Worm (Caenorhabditis elegans) whole organism, L3 larva: ENCODE measurements around the gene atf-4.
A peak's percentile ranks its signal among the peaks of the same experiment; 100 is the strongest.

ENCODE experiments used
- ZK546.5 ChIP-seq: sonication (generic microtip); optimal IDR thresholded peaks from 2 replicates; lab custom pipeline; 2017; ENCODE audit warnings: missing biosample characterization, missing genetic modification characterization
- aly-2 ChIP-seq: fragments of 150-350 bp; optimal IDR thresholded peaks from 2 replicates; lab custom pipeline; 2014; ENCODE audit warnings: missing biosample characterization, missing genetic modification characterization
- ceh-16 ChIP-seq: sonication (generic microtip); optimal IDR thresholded peaks from 2 replicates; lab custom pipeline; 2017; ENCODE audit warnings: missing biosample characterization, missing genetic modification characterization
- ceh-82 ChIP-seq: fragments of 150-350 bp; optimal IDR thresholded peaks from 2 replicates; lab custom pipeline; 2014; ENCODE audit warnings: missing biosample characterization, missing genetic modification characterization
- ceh-9 ChIP-seq: sonication (generic microtip); optimal IDR thresholded peaks from 2 replicates; lab custom pipeline; 2018; ENCODE audit warnings: missing biosample characterization, missing genetic modification characterization
- daf-12 ChIP-seq: fragments of 150-350 bp; optimal IDR thresholded peaks from 2 replicates; lab custom pipeline; 2014; ENCODE audit warnings: missing biosample characterization, missing genetic modification reagents, missing genetic modification characterization
- egl-27 ChIP-seq: sonication (generic microtip); optimal IDR thresholded peaks from 4 replicates; lab custom pipeline; 2017; ENCODE audit warnings: missing biosample characterization, missing genetic modification reagents, missing genetic modification characterization
- egl-5 ChIP-seq: fragments of 150-350 bp; optimal IDR thresholded peaks from 2 replicates; lab custom pipeline; 2017; ENCODE audit warnings: missing biosample characterization, missing genetic modification reagents, missing genetic modification characterization, inconsistent platforms
- elt-1 ChIP-seq: fragments of 150-350 bp; optimal IDR thresholded peaks from 2 replicates; lab custom pipeline; 2014; ENCODE audit warnings: missing biosample characterization, missing genetic modification characterization
- elt-2 ChIP-seq: sonication (generic microtip); optimal IDR thresholded peaks from 2 replicates; lab custom pipeline; 2016; ENCODE audit warnings: missing genetic modification reagents, mild to moderate bottlenecking, missing genetic modification characterization, missing compliant biosample characterization
- eor-1 ChIP-seq, 2 experiments: fragments of 150-350 bp; optimal IDR thresholded peaks; 2 replicates each; lab custom pipeline; 2014 to 2018; ENCODE audit warnings: missing biosample characterization in 2 of 2, missing genetic modification characterization in 2 of 2
- fos-1 ChIP-seq: fragments of 150-350 bp; optimal IDR thresholded peaks from 2 replicates; lab custom pipeline; 2014; ENCODE audit warnings: missing biosample characterization, missing genetic modification characterization
- hmg-11 ChIP-seq: sonication (generic microtip); optimal IDR thresholded peaks from 2 replicates; lab custom pipeline; 2016; ENCODE audit warnings: missing genetic modification characterization, missing compliant biosample characterization
- jun-1 ChIP-seq: fragments of 150-350 bp; optimal IDR thresholded peaks from 2 replicates; lab custom pipeline; 2014; ENCODE audit warnings: missing biosample characterization, missing genetic modification reagents, missing genetic modification characterization
- lsy-12 ChIP-seq: sonication (generic microtip); optimal IDR thresholded peaks from 2 replicates; lab custom pipeline; 2016; ENCODE audit warnings: mild to moderate bottlenecking, missing genetic modification characterization, missing compliant biosample characterization
- mdl-1 ChIP-seq: fragments of 150-350 bp; optimal IDR thresholded peaks from 2 replicates; lab custom pipeline; 2014; ENCODE audit warnings: missing biosample characterization, missing genetic modification characterization
- nfya-1 ChIP-seq: sonication (generic microtip); optimal IDR thresholded peaks from 2 replicates; lab custom pipeline; 2017; ENCODE audit warnings: missing genetic modification characterization, mild to moderate bottlenecking, missing compliant biosample characterization, antibody characterized with exemption, moderate library complexity; ENCODE audit not compliant: insufficient read depth
- nhr-11 ChIP-seq: fragments of 150-350 bp; optimal IDR thresholded peaks from 2 replicates; lab custom pipeline; 2014; ENCODE audit warnings: missing biosample characterization, missing genetic modification characterization
- nhr-12 ChIP-seq: fragments of 150-350 bp; optimal IDR thresholded peaks from 2 replicates; lab custom pipeline; 2014; ENCODE audit warnings: missing biosample characterization, missing genetic modification characterization
- nhr-23 ChIP-seq: fragments of 150-350 bp; optimal IDR thresholded peaks from 2 replicates; lab custom pipeline; 2014; ENCODE audit warnings: missing biosample characterization, missing genetic modification reagents, missing genetic modification characterization
- nhr-25 ChIP-seq: sonication (generic microtip); optimal IDR thresholded peaks from 2 replicates; lab custom pipeline; 2017; ENCODE audit warnings: missing biosample characterization, missing genetic modification characterization
- nhr-43 ChIP-seq: sonication (generic microtip); optimal IDR thresholded peaks from 2 replicates; lab custom pipeline; 2016; ENCODE audit warnings: mild to moderate bottlenecking, missing genetic modification characterization, missing compliant biosample characterization; ENCODE audit not compliant: poor library complexity, severe bottlenecking
- nhr-67 ChIP-seq: fragments of 150-350 bp; optimal IDR thresholded peaks from 2 replicates; lab custom pipeline; 2014; ENCODE audit warnings: missing biosample characterization, missing genetic modification characterization
- nhr-76 ChIP-seq: fragments of 150-350 bp; sonication (generic microtip); optimal IDR thresholded peaks from 5 replicates; lab custom pipeline; 2014; ENCODE audit warnings: missing biosample characterization, missing genetic modification characterization
- nhr-77 ChIP-seq: fragments of 150-350 bp; optimal IDR thresholded peaks from 2 replicates; lab custom pipeline; 2014; ENCODE audit warnings: missing biosample characterization, missing genetic modification characterization
- pqm-1 ChIP-seq: fragments of 150-350 bp; optimal IDR thresholded peaks from 2 replicates; lab custom pipeline; 2017; ENCODE audit warnings: missing biosample characterization, missing genetic modification characterization, inconsistent platforms
- sea-2 ChIP-seq: fragments of 150-350 bp; sonication (generic microtip); optimal IDR thresholded peaks from 4 replicates; lab custom pipeline; 2014; ENCODE audit warnings: missing biosample characterization, missing genetic modification reagents, missing genetic modification characterization
- skn-1 ChIP-seq: fragments of 150-350 bp; optimal IDR thresholded peaks from 2 replicates; lab custom pipeline; 2014; ENCODE audit warnings: missing biosample characterization, missing genetic modification characterization
- snpc-4 ChIP-seq: fragments of 150-350 bp; optimal IDR thresholded peaks from 2 replicates; lab custom pipeline; 2014; ENCODE audit warnings: missing biosample characterization, missing genetic modification characterization
- tbx-2 ChIP-seq: sonication (generic microtip); optimal IDR thresholded peaks from 2 replicates; lab custom pipeline; 2016; ENCODE audit warnings: mild to moderate bottlenecking, missing genetic modification characterization, missing compliant biosample characterization
- unc-39 ChIP-seq: sonication (generic microtip); optimal IDR thresholded peaks from 4 replicates; lab custom pipeline; 2017; ENCODE audit warnings: missing biosample characterization, missing genetic modification characterization
- unc-62 ChIP-seq: fragments of 150-350 bp; sonication (generic microtip); optimal IDR thresholded peaks from 4 replicates; lab custom pipeline; 2014; ENCODE audit warnings: missing biosample characterization, missing genetic modification reagents, missing genetic modification characterization
- ztf-11 ChIP-seq: fragments of 150-350 bp; optimal IDR thresholded peaks from 2 replicates; lab custom pipeline; 2014; ENCODE audit warnings: missing biosample characterization, missing genetic modification characterization
- ztf-4 ChIP-seq: fragments of 150-350 bp; optimal IDR thresholded peaks from 2 replicates; lab custom pipeline; 2014; ENCODE audit warnings: missing biosample characterization, missing genetic modification characterization

The atf-4 gene

DNA sequence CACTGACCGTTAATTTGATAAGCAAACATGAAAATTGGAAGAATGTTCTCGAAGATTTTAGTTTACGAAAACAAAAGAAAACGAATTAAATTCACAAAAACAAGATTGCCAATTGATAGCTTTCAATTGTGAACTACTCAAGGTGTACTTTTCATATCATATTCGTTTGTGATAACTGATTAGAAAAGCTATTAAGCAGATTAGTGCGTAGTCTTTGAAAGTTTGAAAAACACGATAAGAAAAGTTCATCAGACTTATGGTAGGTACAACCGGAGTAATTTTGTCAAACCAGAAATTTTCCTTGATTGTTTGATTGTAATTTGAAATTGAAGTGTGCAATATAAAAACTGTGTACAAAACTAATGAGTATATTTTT is 23.1 kb downstream of the atf-4 start:
- TF ChIP-seq elt-2 (tag; lab: Kevin White, UChicago) (peak; percentile 72), nhr-25 (peak; percentile 41), ZK546.5 (no peak), nhr-12 (no peak), nhr-43 (tag; lab: Kevin White, UChicago) (no peak), eor-1 (tag; optimal IDR thresholded peaks at IDR 0.05; lab: Kevin White, UChicago) (no peak), aly-2 (no peak), nfya-1 (tag; lab: Kevin White, UChicago) (no peak), pqm-1 (tag; lab: Kevin White, UChicago) (peak; percentile 36), tbx-2 (tag; lab: Kevin White, UChicago) (no peak), hmg-11 (no peak), daf-12 (no peak), nhr-77 (tag; lab: Kevin White, UChicago) (no peak), elt-1 (tag; lab: Kevin White, UChicago) (no peak), egl-27 (tag; lab: Kevin White, UChicago) (no peak), mdl-1 (no peak)

DNA sequence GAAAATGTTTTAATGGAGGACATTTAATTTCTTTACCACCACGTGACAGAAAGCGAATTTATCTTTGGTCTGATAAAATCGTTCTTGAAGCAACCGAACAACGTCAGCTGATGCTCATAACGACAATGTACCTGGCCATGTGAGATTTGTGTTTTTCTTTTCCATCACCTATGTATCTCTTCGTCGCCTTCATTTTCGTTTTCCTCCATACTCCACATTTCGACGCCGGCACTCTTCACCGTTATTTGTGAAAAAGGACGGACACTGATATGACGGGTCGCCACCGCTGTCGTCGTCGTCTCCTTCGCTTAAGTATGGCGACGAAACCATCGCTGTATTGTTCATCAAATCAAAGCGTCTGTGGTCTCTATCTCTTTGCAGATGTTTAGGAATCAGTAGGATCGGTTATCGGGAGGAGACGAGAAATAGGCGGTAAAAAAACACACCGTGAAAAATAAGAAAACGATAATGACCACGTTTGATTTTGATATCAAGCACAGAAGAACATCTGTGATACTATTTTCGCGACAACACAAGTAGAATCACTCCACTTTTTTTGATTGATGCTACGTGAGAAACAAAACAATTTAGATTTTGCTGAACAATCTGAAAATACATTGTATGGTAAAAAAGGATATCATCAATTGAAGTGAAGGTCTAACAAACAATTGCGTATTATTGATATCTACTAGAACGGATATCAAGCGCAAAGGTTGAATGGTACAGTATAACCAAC is 23.6 kb downstream of the atf-4 start:
- peak; percentile 49 for TF ChIP-seq mdl-1
- no peak for TF ChIP-seq snpc-4
- peak; percentile 66 for TF ChIP-seq nhr-25
- TF ChIP-seq elt-2 (tag; lab: Kevin White, UChicago): peak; percentile 58
- TF ChIP-seq unc-39 (tag; lab: Kevin White, UChicago): no peak
- TF ChIP-seq nfya-1 (tag; lab: Kevin White, UChicago): peak; percentile 15
- TF ChIP-seq jun-1: peak; percentile 9
- TF ChIP-seq nhr-23: peak; percentile 23
- peak; percentile 59 for TF ChIP-seq nhr-43 (tag; lab: Kevin White, UChicago)
- no peak for TF ChIP-seq eor-1 (tag; optimal IDR thresholded peaks at IDR 0.05; lab: Kevin White, UChicago)
- no peak for TF ChIP-seq hmg-11

DNA sequence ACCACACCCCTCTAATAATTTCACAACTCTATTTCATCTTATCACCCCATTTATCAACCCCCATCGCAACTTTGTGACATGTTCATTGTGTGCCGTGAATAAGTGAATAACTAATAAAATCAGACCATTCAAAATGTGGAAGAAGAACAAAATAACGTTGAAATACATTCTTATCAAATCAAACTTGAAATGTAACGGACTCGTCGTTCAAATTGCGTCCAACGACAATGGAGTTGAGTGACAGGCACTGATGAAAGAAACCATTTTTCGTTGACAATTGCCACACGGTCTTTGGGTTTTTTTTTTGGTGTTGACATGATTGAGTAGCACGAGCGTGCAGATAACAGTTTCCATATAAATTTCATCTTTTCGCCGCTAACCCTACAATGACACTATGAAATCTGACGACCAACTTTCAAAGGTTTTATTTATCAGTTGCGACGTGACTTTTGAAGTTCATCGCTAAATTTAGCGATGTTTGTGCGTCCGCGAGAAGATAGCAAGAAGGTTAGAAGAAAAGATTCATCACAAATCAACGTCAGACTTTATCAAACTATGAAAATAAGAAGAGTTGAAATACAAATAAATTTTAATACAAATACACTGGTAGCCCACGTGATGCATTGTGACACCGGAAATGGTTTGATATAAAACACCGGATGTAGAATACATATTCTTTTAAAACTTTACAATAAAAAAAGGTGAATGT is 27.0 kb downstream of the atf-4 start:
- no peak for TF ChIP-seq ceh-16 (tag; lab: Kevin White, UChicago)
- no peak for TF ChIP-seq daf-12
- TF ChIP-seq nhr-25: no peak
- TF ChIP-seq ztf-4 (tag; lab: Kevin White, UChicago): no peak
- TF ChIP-seq jun-1: peak; percentile 23
- no peak for TF ChIP-seq nhr-11 (tag; lab: Kevin White, UChicago)
- no peak for TF ChIP-seq lsy-12 (tag; lab: Kevin White, UChicago)
- TF ChIP-seq pqm-1 (tag; lab: Kevin White, UChicago): peak; percentile 48
- peak; percentile 40 for TF ChIP-seq mdl-1
- TF ChIP-seq skn-1 (tag; lab: Kevin White, UChicago): no peak
- TF ChIP-seq hmg-11: no peak
- no peak for TF ChIP-seq ztf-11
- no peak for TF ChIP-seq unc-62
- peak; percentile 91 for TF ChIP-seq elt-2 (tag; lab: Kevin White, UChicago)
- no peak for TF ChIP-seq unc-39 (tag; lab: Kevin White, UChicago)
- TF ChIP-seq nhr-67 (tag; lab: Kevin White, UChicago): no peak
- no peak for TF ChIP-seq ceh-82 (tag; lab: Kevin White, UChicago)
- no peak for TF ChIP-seq fos-1 (tag; lab: Kevin White, UChicago)
- no peak for TF ChIP-seq sea-2
- TF ChIP-seq nhr-76 (tag; lab: Kevin White, UChicago): no peak
- no peak for TF ChIP-seq nhr-77 (tag; lab: Kevin White, UChicago)
- TF ChIP-seq ceh-9 (tag; lab: Kevin White, UChicago): no peak
- TF ChIP-seq egl-5 (tag; lab: Kevin White, UChicago): no peak

DNA sequence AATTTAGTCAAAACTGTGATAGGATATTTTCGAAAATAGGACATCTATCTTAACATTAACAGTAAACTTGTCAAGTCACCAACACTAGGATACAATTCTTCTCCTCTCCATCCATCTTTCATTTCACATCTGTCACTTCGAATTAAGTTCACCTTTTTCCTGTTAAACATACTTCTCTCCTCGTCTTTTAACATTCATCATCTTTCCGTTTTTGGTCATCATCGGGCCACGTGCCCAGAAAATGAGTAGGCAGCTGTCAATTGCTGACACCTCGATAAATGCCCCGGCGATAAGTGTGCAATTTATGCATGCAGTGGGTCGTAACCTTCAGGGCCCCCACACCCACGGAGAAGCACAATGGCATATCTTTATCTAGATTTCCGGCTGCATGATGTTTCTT is 30.4 kb downstream of the atf-4 start:
- TF ChIP-seq nhr-23 (peak; percentile 55), ceh-16 (tag; lab: Kevin White, UChicago) (no peak), nhr-43 (tag; lab: Kevin White, UChicago) (peak; percentile 35)
